Fruit fly (Drosophila melanogaster): ENCODE data around the gene Ptp36E.

DNA sequence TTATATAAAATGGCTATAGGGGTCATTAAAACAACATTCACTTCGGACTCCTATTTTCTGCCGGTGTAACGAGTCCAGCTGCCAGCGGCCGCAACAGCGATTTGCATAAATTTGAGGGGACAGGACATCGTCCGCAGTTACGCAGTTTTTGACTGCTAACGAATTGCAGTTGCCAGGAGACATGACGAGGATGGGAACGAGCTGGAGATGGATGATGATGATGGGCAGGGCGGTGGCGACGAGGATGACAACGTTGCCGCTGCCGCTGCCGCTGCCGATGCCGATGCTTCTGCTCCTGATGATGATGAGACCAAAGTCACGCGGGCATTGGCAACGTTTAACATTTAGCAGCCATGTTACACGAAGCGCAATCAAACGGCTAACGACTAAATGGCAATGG is 18.0 kb upstream of the Ptp36E start:
- TF ChIP-seq psq (optimal IDR thresholded peaks at IDR 0.05) (no peak), Dll (optimal IDR thresholded peaks at IDR 0.05) (no peak), usp (GFP tag; optimal IDR thresholded peaks at IDR 0.05) (no peak), EcR (GFP tag; optimal IDR thresholded peaks at IDR 0.05) (no peak), pan (optimal IDR thresholded peaks at IDR 0.05) (no peak)
